Fruit fly (Drosophila melanogaster): ENCODE results near the gene CG10472.
A peak's percentile ranks its signal among the peaks of the same experiment; 100 is the strongest.

CG10472 gene

dm6 chr3L:6105435-6105834 is 42.7 kb upstream of the CG10472 start:
- no peak for TF ChIP-seq lola (GFP tag; optimal IDR thresholded peaks at IDR 0.05)
- TF ChIP-seq Jra (GFP tag; optimal IDR thresholded peaks at IDR 0.05), result no peak
- TF ChIP-seq Dfd (GFP tag; optimal IDR thresholded peaks at IDR 0.05), result no peak
- no peak for TF ChIP-seq GATAd (GFP tag; optimal IDR thresholded peaks at IDR 0.05)
- no peak for TF ChIP-seq Hnf4 (GFP tag; optimal IDR thresholded peaks at IDR 0.05)
- no peak for TF ChIP-seq ey (GFP tag; optimal IDR thresholded peaks at IDR 0.05)
- no peak for TF ChIP-seq Myc (optimal IDR thresholded peaks at IDR 0.05)
- TF ChIP-seq fru (GFP tag; optimal IDR thresholded peaks at IDR 0.05), result no peak
- no peak for TF ChIP-seq sv (GFP tag; optimal IDR thresholded peaks at IDR 0.05)

- TF ChIP-seq CG32264 (GFP tag; optimal IDR thresholded peaks at IDR 0.05) (no peak), pan (optimal IDR thresholded peaks at IDR 0.05) (no peak), dl (GFP tag; optimal IDR thresholded peaks at IDR 0.05; ENCODE audit: insufficient read depth in 1 of 2, partially characterized antibody in 2 of 2) (no peak), br (GFP tag; optimal IDR thresholded peaks at IDR 0.05) (no peak), Hnf4 (GFP tag; optimal IDR thresholded peaks at IDR 0.05) (no peak), Hr78 (GFP tag; optimal IDR thresholded peaks at IDR 0.05) (no peak), dsf (GFP tag; optimal IDR thresholded peaks at IDR 0.05; ENCODE audit: borderline replicate concordance) (no peak), Vsx2 (GFP tag; optimal IDR thresholded peaks at IDR 0.05; ENCODE audit: partially characterized antibody) (no peak), Abd-B (GFP tag; optimal IDR thresholded peaks at IDR 0.05) (no peak), Hr83 (GFP tag; optimal IDR thresholded peaks at IDR 0.05; ENCODE audit: poor library complexity, severe bottlenecking) (no peak), rgr (GFP tag; optimal IDR thresholded peaks at IDR 0.05) (no peak), N (GFP tag; optimal IDR thresholded peaks at IDR 0.05) (no peak), HLH106 (tag; optimal IDR thresholded peaks at IDR 0.05) (no peak), Jra (GFP tag; optimal IDR thresholded peaks at IDR 0.05) (no peak), lola (GFP tag; optimal IDR thresholded peaks at IDR 0.05) (no peak), CG9705 (GFP tag; optimal IDR thresholded peaks at IDR 0.05) (no peak)
Measured at dm6 chr3L:6104551-6104950, 41.8 kb upstream of the CG10472 start.

- TF ChIP-seq dsf (GFP tag; optimal IDR thresholded peaks at IDR 0.05; ENCODE audit: borderline replicate concordance), result no peak
- TF ChIP-seq GATAd (GFP tag; optimal IDR thresholded peaks at IDR 0.05), result no peak
- no peak for TF ChIP-seq dl (GFP tag; optimal IDR thresholded peaks at IDR 0.05; ENCODE audit: insufficient read depth in 1 of 2, partially characterized antibody in 2 of 2)
- no peak for TF ChIP-seq Hr83 (GFP tag; optimal IDR thresholded peaks at IDR 0.05; ENCODE audit: poor library complexity, severe bottlenecking)
- no peak for TF ChIP-seq woc (GFP tag; optimal IDR thresholded peaks at IDR 0.05)
- TF ChIP-seq sv (GFP tag; optimal IDR thresholded peaks at IDR 0.05), result no peak
- no peak for TF ChIP-seq tai (GFP tag; optimal IDR thresholded peaks at IDR 0.05)
Measured at dm6 chr3L:6103658-6104057, 40.9 kb upstream of the CG10472 start.

dm6 chr3L:6097270-6097669 is 34.6 kb upstream of the CG10472 start, which contains the start of gene Ets65A:
Ets65A (plus strand) TSS chr3L:6097617.
- TF ChIP-seq sv (GFP tag; optimal IDR thresholded peaks at IDR 0.05), result no peak
- no peak for TF ChIP-seq fru (GFP tag; optimal IDR thresholded peaks at IDR 0.05)
- no peak for TF ChIP-seq foxo (GFP tag; optimal IDR thresholded peaks at IDR 0.05)
- TF ChIP-seq CG9705 (GFP tag; optimal IDR thresholded peaks at IDR 0.05), result no peak
- TF ChIP-seq jim (GFP tag; optimal IDR thresholded peaks at IDR 0.05), result no peak
- TF ChIP-seq woc (GFP tag; optimal IDR thresholded peaks at IDR 0.05), result no peak
- TF ChIP-seq OdsH (GFP tag; optimal IDR thresholded peaks at IDR 0.05), result no peak
- no peak for TF ChIP-seq CG32264 (GFP tag; optimal IDR thresholded peaks at IDR 0.05)

dm6 chr3L:6094697-6095096 is 32.0 kb upstream of the CG10472 start, which contains the start of the genes CG10467 and loj:
CG10467 (minus strand) TSS chr3L:6094747.
loj (plus strand) TSS chr3L:6094987.
- peak; percentile 89 for TF ChIP-seq Hnf4 (GFP tag; optimal IDR thresholded peaks at IDR 0.05)
- TF ChIP-seq Hr83 (GFP tag; optimal IDR thresholded peaks at IDR 0.05; ENCODE audit: poor library complexity, severe bottlenecking), result peak; percentile 72
- peak; percentile 89 for TF ChIP-seq psq (GFP tag; optimal IDR thresholded peaks at IDR 0.05)
- TF ChIP-seq Vsx2 (GFP tag; optimal IDR thresholded peaks at IDR 0.05; ENCODE audit: partially characterized antibody), result no peak
- TF ChIP-seq ey (GFP tag; optimal IDR thresholded peaks at IDR 0.05), result peak; percentile 85
- TF ChIP-seq Sp1 (GFP tag; optimal IDR thresholded peaks at IDR 0.05), result peak; percentile 85
- TF ChIP-seq tai (GFP tag; optimal IDR thresholded peaks at IDR 0.05), result peak; percentile 90
- TF ChIP-seq Myc (optimal IDR thresholded peaks at IDR 0.05), result no peak
- peak; percentile 91 for TF ChIP-seq dmrt93B (GFP tag; optimal IDR thresholded peaks at IDR 0.05)
- TF ChIP-seq fru (GFP tag; optimal IDR thresholded peaks at IDR 0.05), result peak; percentile 81
- no peak for TF ChIP-seq dl (GFP tag; optimal IDR thresholded peaks at IDR 0.05; ENCODE audit: insufficient read depth in 1 of 2, partially characterized antibody in 2 of 2)
- TF ChIP-seq HLH106 (tag; optimal IDR thresholded peaks at IDR 0.05), result peak; percentile 92
- TF ChIP-seq sage (GFP tag; optimal IDR thresholded peaks at IDR 0.05), result peak; percentile 52
- TF ChIP-seq pan (optimal IDR thresholded peaks at IDR 0.05), result no peak
- peak; percentile 63 for TF ChIP-seq woc (GFP tag; optimal IDR thresholded peaks at IDR 0.05)
- peak; percentile 19 for TF ChIP-seq CG32264 (GFP tag; optimal IDR thresholded peaks at IDR 0.05)
- peak in 1 of 2 experiments; percentile 92 for TF ChIP-seq foxo (GFP tag; optimal IDR thresholded peaks at IDR 0.05)
- peak; percentile 75 for TF ChIP-seq Jra (GFP tag; optimal IDR thresholded peaks at IDR 0.05)
- TF ChIP-seq Mio (GFP tag; optimal IDR thresholded peaks at IDR 0.05), result no peak
- TF ChIP-seq GATAd (GFP tag; optimal IDR thresholded peaks at IDR 0.05), result peak; percentile 77
- TF ChIP-seq Abd-B (GFP tag; optimal IDR thresholded peaks at IDR 0.05), result no peak
- peak; percentile 7 for TF ChIP-seq CrebA (GFP tag; optimal IDR thresholded peaks at IDR 0.05; ENCODE audit: borderline replicate concordance)
- TF ChIP-seq Dif (GFP tag; optimal IDR thresholded peaks at IDR 0.05; ENCODE audit: partially characterized antibody), result no peak
- TF ChIP-seq br (GFP tag; optimal IDR thresholded peaks at IDR 0.05), result peak; percentile 59
- TF ChIP-seq OdsH (GFP tag; optimal IDR thresholded peaks at IDR 0.05), result peak; percentile 89
- TF ChIP-seq Hr78 (GFP tag; optimal IDR thresholded peaks at IDR 0.05), result no peak
- no peak for TF ChIP-seq usp (GFP tag; optimal IDR thresholded peaks at IDR 0.05)
- TF ChIP-seq sv (GFP tag; optimal IDR thresholded peaks at IDR 0.05), result peak; percentile 92
- peak; percentile 94 for TF ChIP-seq rgr (GFP tag; optimal IDR thresholded peaks at IDR 0.05)
- peak; percentile 57 for TF ChIP-seq dsf (GFP tag; optimal IDR thresholded peaks at IDR 0.05; ENCODE audit: borderline replicate concordance)
- TF ChIP-seq N (GFP tag; optimal IDR thresholded peaks at IDR 0.05), result no peak
- TF ChIP-seq CG9705 (GFP tag; optimal IDR thresholded peaks at IDR 0.05), result peak; percentile 88
- peak; percentile 89 for TF ChIP-seq h (GFP tag; optimal IDR thresholded peaks at IDR 0.05)

Measured in whole organism, wandering third instar larva.